Fruit fly (Drosophila melanogaster) Kc167 (cell line): Measurements from ENCODE around the gene Nedd4.

Source experiments
- Myc ChIP-seq: fragments of >200 bp; optimal IDR thresholded peaks from 2 replicates; lab custom pipeline; 2017; ENCODE audit warnings: missing external identifiers
- Sin3A ChIP-seq: fragments of >200 bp; optimal IDR thresholded peaks from 2 replicates; lab custom pipeline; 2018; ENCODE audit warnings: missing external identifiers
- h ChIP-seq: fragments of >200 bp; optimal IDR thresholded peaks from 3 replicates; lab custom pipeline; 2018; ENCODE audit warnings: missing external identifiers
- insv ChIP-seq: fragments of >200 bp; optimal IDR thresholded peaks from 3 replicates; lab custom pipeline; 2018; ENCODE audit warnings: missing external identifiers
- psq ChIP-seq: fragments of >200 bp; optimal IDR thresholded peaks from 2 replicates; lab custom pipeline; 2017; ENCODE audit warnings: missing external identifiers
- ttk ChIP-seq: sonication (Bioruptor generic); optimal IDR thresholded peaks from 2 replicates; lab custom pipeline; 2017; ENCODE audit warnings: missing external identifiers

Gene Nedd4

DNA sequence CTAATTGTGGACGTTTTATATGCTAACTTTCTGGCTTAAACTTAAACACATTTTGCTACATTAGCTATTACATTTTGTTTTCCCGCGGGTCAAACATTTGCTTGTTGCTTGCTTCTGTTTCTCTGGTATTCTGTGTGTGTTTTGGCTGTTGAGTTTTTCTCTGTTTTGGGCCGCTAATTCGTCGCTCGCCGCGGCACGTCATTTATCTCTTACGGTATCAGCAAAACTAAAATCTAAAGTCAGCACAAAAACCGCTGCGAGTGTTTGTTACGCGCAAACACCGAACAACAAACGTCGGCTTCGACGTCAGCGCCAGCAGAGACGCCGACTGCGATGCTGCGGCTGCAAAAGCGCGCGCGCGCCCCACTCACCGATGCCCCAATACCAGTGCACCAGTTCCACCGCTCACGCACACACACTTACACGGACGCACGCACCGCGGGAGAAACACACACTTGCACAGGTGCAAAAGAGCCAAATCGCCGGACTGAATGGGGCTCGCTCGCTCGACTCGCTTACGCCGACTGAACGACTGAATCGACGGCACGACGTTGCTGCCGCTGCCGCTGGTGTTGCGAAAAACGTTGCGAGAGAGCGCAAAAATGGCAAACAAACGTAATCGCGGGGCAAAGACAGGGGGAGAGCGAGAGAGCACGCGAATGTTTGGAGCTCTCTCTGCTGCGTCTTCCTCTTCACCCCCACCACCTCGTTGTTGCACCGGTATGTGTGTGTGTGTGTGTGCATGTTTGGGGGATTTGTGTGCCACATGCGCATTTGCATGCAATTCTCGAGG, 46.4 kb downstream of the Nedd4 start:
- TF ChIP-seq ttk (lab: Kevin White, UChicago), result no peak

DNA sequence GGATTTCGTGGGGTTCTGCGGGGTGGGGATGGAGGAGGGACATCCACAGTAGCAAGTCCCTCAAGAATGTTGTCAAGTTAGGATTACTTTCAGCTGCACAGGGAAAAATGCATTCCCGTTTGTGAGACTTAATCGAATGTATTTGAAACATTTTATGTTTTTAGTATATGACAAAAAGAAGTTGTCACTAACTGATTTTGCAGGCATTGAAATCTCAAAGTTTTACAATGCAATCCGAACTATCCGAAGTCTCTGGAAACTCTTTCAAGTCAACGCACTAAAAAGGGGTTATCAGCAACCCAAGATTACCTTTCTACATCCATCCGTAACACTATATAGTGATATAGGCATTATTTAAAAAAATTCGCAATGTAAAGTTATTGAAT, 47.0 kb downstream of the Nedd4 start:
- no peak for TF ChIP-seq insv (lab: Kevin White, UChicago)
- TF ChIP-seq psq (lab: Kevin White, UChicago), result no peak
- TF ChIP-seq h (lab: Kevin White, UChicago), result no peak
- no peak for TF ChIP-seq Myc (lab: Kevin White, UChicago)
- no peak for TF ChIP-seq ttk (lab: Kevin White, UChicago)
- no peak for TF ChIP-seq Sin3A (lab: Kevin White, UChicago)

DNA sequence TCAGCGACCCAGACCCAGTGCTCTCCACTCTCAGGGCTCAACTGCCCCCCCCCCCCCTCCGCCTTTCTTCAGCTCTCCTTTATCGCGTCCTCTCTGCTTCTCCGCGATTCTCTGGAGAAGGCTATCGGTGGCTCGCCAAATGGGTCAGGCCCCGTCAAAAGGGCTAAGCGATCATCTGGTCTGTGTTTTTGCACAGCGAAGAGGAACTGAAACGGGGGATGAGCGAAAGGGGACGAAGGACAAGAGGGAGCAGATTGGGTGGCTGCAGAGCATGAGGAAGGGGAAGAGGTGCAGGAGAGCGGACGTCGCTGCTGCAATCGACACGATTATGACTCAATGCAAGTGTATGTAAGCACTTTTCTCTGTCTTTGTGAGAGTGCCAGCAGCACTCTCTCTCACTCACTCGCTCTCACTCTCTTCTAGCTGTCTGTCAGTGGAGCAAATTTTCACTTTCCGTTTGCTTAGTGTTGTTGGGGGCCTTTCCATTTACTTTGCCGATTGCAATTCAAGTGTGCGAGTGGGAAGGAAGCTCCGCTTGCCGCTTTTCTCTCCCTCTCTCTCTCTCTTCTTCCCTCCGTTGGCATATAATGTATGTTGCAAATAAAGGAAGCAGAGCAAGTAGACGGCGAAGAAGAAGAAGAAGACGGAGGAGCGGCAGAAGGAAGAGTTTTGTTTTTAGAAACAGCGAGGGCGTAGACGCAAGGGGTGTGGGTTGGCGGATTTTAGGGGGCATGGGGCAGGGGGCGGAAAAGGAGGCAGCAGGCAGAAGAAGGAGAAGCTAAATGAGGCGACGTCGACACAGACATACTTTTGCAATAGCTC, 47.9 kb downstream of the Nedd4 start:
- TF ChIP-seq psq (lab: Kevin White, UChicago) (no peak), Sin3A (lab: Kevin White, UChicago) (no peak), ttk (lab: Kevin White, UChicago) (no peak), Myc (lab: Kevin White, UChicago) (no peak), insv (lab: Kevin White, UChicago) (no peak), h (lab: Kevin White, UChicago) (no peak)

DNA sequence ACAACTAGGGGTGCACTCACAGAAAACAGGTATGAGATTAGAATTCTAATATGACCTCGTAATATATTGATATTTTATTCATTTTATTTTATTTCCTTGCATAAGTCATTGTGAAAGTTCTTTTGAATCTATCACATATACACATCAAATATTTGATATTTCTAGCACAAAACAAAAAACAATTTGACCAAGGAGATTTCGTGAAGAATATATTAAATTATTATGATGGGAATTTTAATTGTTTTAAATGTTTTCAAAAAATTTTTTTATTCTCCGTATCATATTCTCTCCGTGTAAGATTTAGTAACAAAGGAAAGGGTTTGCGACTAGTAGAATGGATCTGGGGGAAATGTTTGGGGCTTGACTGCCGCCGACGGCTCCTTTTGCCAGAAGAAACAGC, 48.5 kb downstream of the Nedd4 start:
- TF ChIP-seq psq (lab: Kevin White, UChicago) (no peak), Sin3A (lab: Kevin White, UChicago) (no peak), h (lab: Kevin White, UChicago) (no peak), Myc (lab: Kevin White, UChicago) (no peak), ttk (lab: Kevin White, UChicago) (no peak), insv (lab: Kevin White, UChicago) (no peak)

DNA sequence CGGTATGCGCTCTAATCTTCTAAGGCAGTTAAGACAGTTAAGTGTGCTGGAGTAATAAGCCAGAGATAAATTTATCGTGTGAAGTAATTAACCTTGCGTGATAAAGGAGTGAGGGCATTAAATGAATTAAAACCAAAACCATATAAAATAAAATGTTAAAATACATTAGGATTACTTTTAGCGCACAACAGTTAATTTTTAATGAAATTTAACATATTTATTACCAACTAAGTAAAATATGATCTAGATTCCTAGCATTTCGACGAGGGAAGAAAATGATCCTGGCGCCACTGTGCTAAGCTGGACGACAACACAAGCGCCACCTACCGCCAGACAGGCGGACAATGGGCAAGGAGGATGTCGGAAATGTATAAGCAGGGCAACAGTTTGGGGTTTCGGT, 49.2 kb downstream of the Nedd4 start:
- TF ChIP-seq h (lab: Kevin White, UChicago) (no peak), Sin3A (lab: Kevin White, UChicago) (no peak), Myc (lab: Kevin White, UChicago) (no peak), insv (lab: Kevin White, UChicago) (no peak), psq (lab: Kevin White, UChicago) (no peak), ttk (lab: Kevin White, UChicago) (no peak)

DNA sequence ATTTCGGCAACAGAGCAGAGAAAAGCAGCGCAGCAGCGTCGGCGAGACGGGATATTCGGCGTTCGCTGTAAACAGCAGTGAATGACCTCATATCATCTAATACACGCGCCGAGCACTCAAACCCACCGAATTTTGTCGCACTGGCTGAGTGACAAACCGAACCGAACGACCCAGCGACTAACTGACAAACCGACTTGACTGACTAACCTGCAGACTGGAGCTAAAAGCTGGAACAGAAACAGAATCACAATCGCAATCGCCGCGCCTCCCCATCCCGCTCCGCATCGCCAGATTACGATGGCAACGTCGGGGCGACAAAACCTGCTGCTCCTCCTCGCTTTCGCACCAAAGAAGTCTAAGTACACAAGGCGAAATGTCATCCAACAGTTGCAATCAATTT, 49.7 kb downstream of the Nedd4 start:
- TF ChIP-seq ttk (lab: Kevin White, UChicago), result no peak
- TF ChIP-seq Myc (lab: Kevin White, UChicago), result no peak
- TF ChIP-seq h (lab: Kevin White, UChicago), result no peak
- no peak for TF ChIP-seq Sin3A (lab: Kevin White, UChicago)
- TF ChIP-seq insv (lab: Kevin White, UChicago), result no peak
- TF ChIP-seq psq (lab: Kevin White, UChicago), result no peak

DNA sequence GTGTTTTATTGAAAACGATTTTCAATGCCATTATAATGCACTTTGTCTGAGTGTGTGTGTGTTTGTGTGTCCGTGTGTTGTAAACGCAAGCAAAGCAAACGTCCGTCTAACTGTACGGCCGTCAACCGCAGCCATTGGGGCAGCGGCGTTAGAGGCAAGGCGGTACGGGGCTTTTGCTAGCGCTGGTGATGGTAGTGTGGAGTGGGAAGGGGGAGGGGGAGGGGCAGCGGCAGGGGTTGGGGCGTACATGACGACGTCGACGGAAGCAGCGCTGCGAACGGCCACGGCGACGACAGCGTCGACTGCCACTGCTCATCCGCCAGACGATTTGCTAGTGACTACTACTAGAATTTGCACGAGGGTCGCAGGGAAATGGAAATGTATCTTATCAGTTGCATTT, 54.8 kb downstream of the Nedd4 start:
- TF ChIP-seq Sin3A (lab: Kevin White, UChicago) (no peak), h (lab: Kevin White, UChicago) (no peak), insv (lab: Kevin White, UChicago) (no peak), Myc (lab: Kevin White, UChicago) (no peak), psq (lab: Kevin White, UChicago) (no peak), ttk (lab: Kevin White, UChicago) (no peak)

DNA sequence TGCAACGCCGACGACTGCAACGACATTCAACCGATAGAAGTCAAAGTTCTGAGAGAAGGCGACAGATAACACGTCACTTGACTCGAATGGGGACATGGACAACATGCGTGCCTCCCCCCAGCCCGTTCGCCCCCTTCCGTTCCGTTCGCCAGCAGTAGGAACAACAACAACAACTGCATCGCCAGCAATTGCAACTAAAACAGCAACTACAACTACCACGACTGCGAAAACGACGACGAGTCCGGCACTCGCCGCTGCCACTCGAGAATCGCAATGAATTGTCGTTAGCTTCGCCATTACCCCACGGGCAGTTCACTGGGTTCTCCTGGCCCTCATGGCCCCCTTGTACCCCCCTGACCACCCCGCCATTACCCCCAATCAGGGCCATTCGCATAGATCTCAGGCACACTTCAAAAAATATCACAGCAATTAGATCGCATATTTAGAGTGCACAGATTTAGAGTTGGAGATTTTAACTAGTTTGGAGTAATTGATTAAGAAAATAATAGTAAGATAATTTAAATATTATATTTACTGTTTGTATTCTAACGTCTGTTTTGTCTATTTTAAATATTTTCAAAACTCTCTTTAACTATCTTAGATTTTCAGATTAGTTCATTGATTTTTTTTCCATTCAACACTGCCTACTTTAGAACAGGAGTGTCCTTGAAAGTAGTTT, 56.6 kb downstream of the Nedd4 start:
- no peak for TF ChIP-seq Myc (lab: Kevin White, UChicago)
- TF ChIP-seq h (lab: Kevin White, UChicago), result no peak
- TF ChIP-seq insv (lab: Kevin White, UChicago), result no peak
- TF ChIP-seq Sin3A (lab: Kevin White, UChicago), result no peak

DNA sequence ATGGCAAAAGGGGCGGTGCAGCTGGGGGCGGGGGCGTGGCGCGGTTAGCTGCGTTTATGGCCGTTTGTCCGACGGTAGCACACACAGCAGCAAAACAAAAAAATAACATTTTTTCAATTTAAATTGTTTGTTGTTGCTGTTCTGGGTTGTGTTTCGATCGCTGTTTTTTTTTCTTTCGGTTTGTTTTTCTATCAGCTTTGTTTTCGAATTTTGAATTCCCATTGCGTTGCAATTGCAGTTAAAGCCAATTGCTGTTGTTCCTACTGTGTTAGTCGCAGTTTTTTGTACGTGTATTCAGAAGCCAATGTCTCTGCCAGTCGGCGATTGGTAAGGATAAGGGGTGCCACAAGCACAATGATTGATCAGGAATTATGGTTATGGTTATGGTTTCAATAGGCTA, 57.4 kb downstream of the Nedd4 start:
- TF ChIP-seq ttk (lab: Kevin White, UChicago), result no peak
- TF ChIP-seq Myc (lab: Kevin White, UChicago), result no peak
- TF ChIP-seq h (lab: Kevin White, UChicago), result no peak
- no peak for TF ChIP-seq insv (lab: Kevin White, UChicago)

DNA sequence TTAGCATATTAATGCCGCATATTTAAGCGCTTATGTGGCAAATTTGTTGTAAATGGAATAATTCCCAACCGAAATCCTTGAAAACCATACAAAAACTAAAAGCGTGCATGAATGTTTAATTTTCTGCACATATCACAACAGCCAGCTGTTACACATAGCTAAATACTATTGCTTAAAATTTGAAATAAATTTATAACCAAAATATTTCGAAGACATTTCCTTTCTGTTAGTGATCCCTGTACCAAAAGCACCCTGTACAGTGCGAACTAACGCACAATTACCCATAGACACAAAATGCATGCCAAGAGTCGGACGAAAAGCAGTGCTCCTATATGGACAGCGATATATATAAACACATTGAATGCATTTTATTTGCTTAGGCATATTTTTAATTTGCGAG, 58.0 kb downstream of the Nedd4 start:
- TF ChIP-seq h (lab: Kevin White, UChicago) (no peak), Sin3A (lab: Kevin White, UChicago) (no peak), insv (lab: Kevin White, UChicago) (no peak), Myc (lab: Kevin White, UChicago) (no peak), ttk (lab: Kevin White, UChicago) (no peak), psq (lab: Kevin White, UChicago) (no peak)

DNA sequence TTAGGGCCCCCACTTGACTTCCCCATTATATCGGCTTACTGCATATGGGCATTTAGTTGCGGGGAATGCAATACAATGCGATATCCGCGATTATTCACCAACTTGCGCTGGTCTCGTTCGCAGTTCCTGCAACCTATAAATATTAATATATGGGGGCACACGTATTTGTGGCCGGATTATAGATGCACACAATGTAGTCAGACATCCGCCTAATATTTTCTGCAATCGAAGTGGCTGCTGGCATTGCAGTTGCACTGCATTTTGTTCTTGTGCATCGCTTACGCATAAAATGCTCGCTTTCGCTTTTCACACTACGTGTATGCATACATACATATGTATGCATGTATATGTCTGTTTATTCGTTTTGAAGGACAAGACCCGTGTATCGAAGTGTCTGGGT, 58.8 kb downstream of the Nedd4 start:
- no peak for TF ChIP-seq Sin3A (lab: Kevin White, UChicago)
- TF ChIP-seq ttk (lab: Kevin White, UChicago), result no peak
- no peak for TF ChIP-seq insv (lab: Kevin White, UChicago)
- no peak for TF ChIP-seq psq (lab: Kevin White, UChicago)
- TF ChIP-seq h (lab: Kevin White, UChicago), result no peak
- TF ChIP-seq Myc (lab: Kevin White, UChicago), result no peak
